Worm (Caenorhabditis elegans): ENCODE results near the gene C47D12.5.

ce11 chrII:11650975-11651588 is 34.0 kb downstream of the C47D12.5 start, which contains the start of gene coa-7:
- TF ChIP-seq nhr-237 (tag; optimal IDR thresholded peaks at IDR 0.05) = no peak
- TF ChIP-seq pha-4 (tag; optimal IDR thresholded peaks at IDR 0.05) = no peak
- no peak for TF ChIP-seq snpc-4 (tag; optimal IDR thresholded peaks at IDR 0.05)
- TF ChIP-seq nhr-2 (tag; optimal IDR thresholded peaks at IDR 0.05) = no peak
- no peak for TF ChIP-seq ztf-11 (tag; optimal IDR thresholded peaks at IDR 0.05)
- no peak for TF ChIP-seq unc-120 (tag; optimal IDR thresholded peaks at IDR 0.05; ENCODE audit: poor library complexity, severe bottlenecking)
- no peak for TF ChIP-seq unc-62 (GFP tag; optimal IDR thresholded peaks at IDR 0.05)
- no peak for TF ChIP-seq nhr-76 (tag; optimal IDR thresholded peaks at IDR 0.05)
- no peak for TF ChIP-seq unc-39 (tag; optimal IDR thresholded peaks at IDR 0.05)
- TF ChIP-seq M03D4.4 (tag; optimal IDR thresholded peaks at IDR 0.05) = no peak
- no peak for TF ChIP-seq sem-2 (GFP tag; optimal IDR thresholded peaks at IDR 0.05)
- TF ChIP-seq nhr-28 (tag; optimal IDR thresholded peaks at IDR 0.05) = no peak
- TF ChIP-seq sptf-1 (tag; optimal IDR thresholded peaks at IDR 0.05) = no peak
